Fruit fly (Drosophila melanogaster) whole organism, embryonic: ENCODE results near the gene Crg-1.

Source experiments
- Abd-B ChIP-seq: fragments of 200-800 bp; sonication (Bioruptor generic); optimal IDR thresholded peaks from 2 replicates; lab custom pipeline; 2018; ENCODE audit warnings: missing biosample characterization, mild to moderate bottlenecking, missing genetic modification characterization, moderate library complexity
- B-H2 ChIP-seq: fragments of 200-800 bp; sonication (Bioruptor generic); optimal IDR thresholded peaks from 2 replicates; lab custom pipeline; 2018; ENCODE audit warnings: missing biosample characterization, mild to moderate bottlenecking, missing genetic modification characterization
- Bgb ChIP-seq: fragments of 200-800 bp; sonication (Bioruptor generic); IDR thresholded peaks from 2 replicates; pipeline ENCODE4 v1.3.6; 2022; ENCODE audit warnings: missing biosample characterization, missing genetic modification characterization; ENCODE audit not compliant: partially characterized antibody
- Blimp-1 ChIP-seq: fragments of 200-800 bp; sonication (Bioruptor generic); optimal IDR thresholded peaks from 3 replicates; lab custom pipeline; 2018; ENCODE audit warnings: missing biosample characterization, missing genetic modification characterization, mild to moderate bottlenecking, moderate library complexity, missing genetic modification reagents
- CG10147 ChIP-seq: fragments of 200-800 bp; sonication (Bioruptor generic); optimal IDR thresholded peaks from 2 replicates; lab custom pipeline; 2019; ENCODE audit warnings: missing biosample characterization, mild to moderate bottlenecking, missing genetic modification characterization, moderate library complexity
- CG10543 ChIP-seq: fragments of 200-800 bp; sonication (Bioruptor generic); optimal IDR thresholded peaks from 3 replicates; lab custom pipeline; 2017; ENCODE audit warnings: missing biosample characterization, mild to moderate bottlenecking, missing genetic modification characterization, moderate library complexity
- CG11398 ChIP-seq: fragments of 200-800 bp; sonication (Bioruptor generic); optimal IDR thresholded peaks from 2 replicates; lab custom pipeline; 2016; ENCODE audit warnings: missing biosample characterization, missing genetic modification characterization
- CG11504 ChIP-seq: fragments of 200-800 bp; sonication (Bioruptor generic); optimal IDR thresholded peaks from 3 replicates; lab custom pipeline; 2019; ENCODE audit warnings: missing biosample characterization, mild to moderate bottlenecking, missing genetic modification characterization, moderate library complexity
- CG14014 ChIP-seq: fragments of 200-800 bp; sonication (Bioruptor generic); IDR thresholded peaks from 2 replicates; pipeline ENCODE4 v1.3.6; 2022; ENCODE audit warnings: missing biosample characterization, missing genetic modification characterization
- CG14667 ChIP-seq: fragments of 200-800 bp; sonication (Bioruptor generic); IDR thresholded peaks from 2 replicates; pipeline ENCODE4 v1.3.6; 2022; ENCODE audit warnings: missing biosample characterization, missing genetic modification characterization
- CG17385 ChIP-seq: fragments of 200-800 bp; sonication (Bioruptor generic); optimal IDR thresholded peaks from 3 replicates; lab custom pipeline; 2018; ENCODE audit warnings: missing biosample characterization, mild to moderate bottlenecking, missing genetic modification characterization
- CG2202 ChIP-seq: fragments of 200-800 bp; sonication (Bioruptor generic); optimal IDR thresholded peaks from 2 replicates; lab custom pipeline; 2018; ENCODE audit warnings: missing biosample characterization, mild to moderate bottlenecking, missing genetic modification characterization
- CG3065 ChIP-seq: fragments of 200-800 bp; sonication (Bioruptor generic); optimal IDR thresholded peaks from 2 replicates; lab custom pipeline; 2016; ENCODE audit warnings: missing biosample characterization, missing genetic modification characterization
- CG3995 ChIP-seq: fragments of 200-800 bp; sonication (Bioruptor generic); optimal IDR thresholded peaks from 3 replicates; lab custom pipeline; 2016; ENCODE audit warnings: missing biosample characterization, missing genetic modification characterization
- CG4328 ChIP-seq: fragments of 200-800 bp; sonication (Bioruptor generic); optimal IDR thresholded peaks from 3 replicates; lab custom pipeline; 2017; ENCODE audit warnings: missing biosample characterization, missing genetic modification reagents, missing genetic modification characterization
- CG4707 ChIP-seq: fragments of 200-800 bp; sonication (Bioruptor generic); optimal IDR thresholded peaks from 2 replicates; lab custom pipeline; 2018; ENCODE audit warnings: missing biosample characterization, mild to moderate bottlenecking, missing genetic modification characterization, moderate library complexity
- CG6175 ChIP-seq: fragments of 200-800 bp; sonication (Bioruptor generic); IDR thresholded peaks from 3 replicates; pipeline ENCODE4 v1.3.6; 2022; ENCODE audit warnings: missing biosample characterization, missing genetic modification characterization
- CG7839 ChIP-seq: fragments of 200-800 bp; sonication (Bioruptor generic); optimal IDR thresholded peaks from 3 replicates; lab custom pipeline; 2018; ENCODE audit warnings: missing biosample characterization, mild to moderate bottlenecking, missing genetic modification characterization, moderate library complexity
- CG7963 ChIP-seq: fragments of 200-800 bp; sonication (Bioruptor generic); IDR thresholded peaks from 3 replicates; pipeline ENCODE4 v1.3.6; 2022; ENCODE audit warnings: missing biosample characterization, missing genetic modification characterization; ENCODE audit not compliant: partially characterized antibody
- CG9215 ChIP-seq: fragments of 200-800 bp; sonication (Bioruptor generic); IDR thresholded peaks from 2 replicates; pipeline ENCODE4 v1.3.6; 2022; ENCODE audit warnings: missing biosample characterization, missing genetic modification characterization
- D19B ChIP-seq: fragments of 200-800 bp; sonication (Bioruptor generic); optimal IDR thresholded peaks from 2 replicates; lab custom pipeline; 2017; ENCODE audit warnings: missing biosample characterization, mild to moderate bottlenecking, missing genetic modification characterization
- ERR ChIP-seq: fragments of 200-800 bp; sonication (Bioruptor generic); optimal IDR thresholded peaks from 2 replicates; lab custom pipeline; 2016; ENCODE audit warnings: missing biosample characterization, missing genetic modification characterization
- Gug ChIP-seq: fragments of 200-800 bp; sonication (Bioruptor generic); IDR thresholded peaks from 4 replicates; pipeline ENCODE4 v1.3.6; 2022; ENCODE audit warnings: missing biosample characterization, missing genetic modification characterization
- HLHmδ ChIP-seq: fragments of 200-800 bp; sonication (Bioruptor generic); optimal IDR thresholded peaks from 2 replicates; lab custom pipeline; 2018; ENCODE audit warnings: missing biosample characterization, mild to moderate bottlenecking, missing genetic modification characterization, moderate library complexity
- Hsf ChIP-seq: fragments of 200-800 bp; sonication (Bioruptor generic); optimal IDR thresholded peaks from 3 replicates; lab custom pipeline; 2016; ENCODE audit warnings: missing biosample characterization, missing genetic modification characterization
- Kr ChIP-seq: fragments of 200-800 bp; sonication (Bioruptor generic); optimal IDR thresholded peaks from 2 replicates; lab custom pipeline; 2017; ENCODE audit warnings: missing biosample characterization, mild to moderate bottlenecking, missing genetic modification characterization
- MESR4 ChIP-seq: fragments of 200-800 bp; sonication (Bioruptor generic); optimal IDR thresholded peaks from 2 replicates; lab custom pipeline; 2018; ENCODE audit warnings: missing biosample characterization, mild to moderate bottlenecking, missing genetic modification characterization, moderate library complexity
- Meics ChIP-seq: fragments of 200-800 bp; sonication (Bioruptor generic); optimal IDR thresholded peaks from 2 replicates; lab custom pipeline; 2017; ENCODE audit warnings: missing biosample characterization, mild to moderate bottlenecking, missing genetic modification characterization
- Sry-β ChIP-seq: fragments of 200-800 bp; sonication (Bioruptor generic); optimal IDR thresholded peaks from 2 replicates; lab custom pipeline; 2018; ENCODE audit warnings: missing biosample characterization, mild to moderate bottlenecking, missing genetic modification characterization, moderate library complexity
- Usf ChIP-seq: fragments of 200-800 bp; sonication (Bioruptor generic); optimal IDR thresholded peaks from 2 replicates; lab custom pipeline; 2017; ENCODE audit warnings: missing genotype, missing biosample characterization, missing genetic modification characterization
- ac ChIP-seq: fragments of 200-800 bp; sonication (Bioruptor generic); optimal IDR thresholded peaks from 3 replicates; lab custom pipeline; 2017; ENCODE audit warnings: missing biosample characterization, mild to moderate bottlenecking, missing genetic modification characterization
- ara ChIP-seq: fragments of 200-800 bp; sonication (Bioruptor generic); IDR thresholded peaks from 2 replicates; pipeline ENCODE4 v1.3.6; 2022; ENCODE audit warnings: missing biosample characterization, missing genetic modification characterization
- br ChIP-seq: fragments of >200 bp; optimal IDR thresholded peaks from 2 replicates; lab custom pipeline; 2017
- dm ChIP-seq: fragments of 200-800 bp; sonication (Bioruptor generic); optimal IDR thresholded peaks from 3 replicates; lab custom pipeline; 2016; ENCODE audit warnings: missing biosample characterization, missing genetic modification characterization
- dysf ChIP-seq: fragments of 200-800 bp; sonication (Bioruptor generic); IDR thresholded peaks from 3 replicates; pipeline ENCODE4 v1.3.6; 2022; ENCODE audit warnings: missing biosample characterization, missing genetic modification characterization
- grau ChIP-seq: fragments of 200-800 bp; optimal IDR thresholded peaks from 3 replicates; lab custom pipeline; 2019; ENCODE audit warnings: missing biosample characterization, mild to moderate bottlenecking, missing genetic modification characterization, moderate library complexity
- grn ChIP-seq: fragments of 200-800 bp; sonication (Bioruptor generic); optimal IDR thresholded peaks from 3 replicates; lab custom pipeline; 2017; ENCODE audit warnings: missing biosample characterization, missing genetic modification characterization
- ind ChIP-seq: fragments of 200-800 bp; sonication (Bioruptor generic); optimal IDR thresholded peaks from 3 replicates; lab custom pipeline; 2016; ENCODE audit warnings: missing biosample characterization, missing genetic modification characterization
- luna ChIP-seq: fragments of 200-800 bp; sonication (Bioruptor generic); optimal IDR thresholded peaks from 2 replicates; lab custom pipeline; 2016; ENCODE audit warnings: missing biosample characterization, missing genetic modification characterization
- maf-S ChIP-seq: fragments of 200-800 bp; sonication (Bioruptor generic); optimal IDR thresholded peaks from 2 replicates; lab custom pipeline; 2016; ENCODE audit warnings: missing biosample characterization, missing genetic modification characterization
- mam ChIP-seq: fragments of 200-800 bp; sonication (Bioruptor generic); optimal IDR thresholded peaks from 3 replicates; lab custom pipeline; 2016; ENCODE audit warnings: missing biosample characterization, missing genetic modification characterization
- mld ChIP-seq: fragments of 200-800 bp; sonication (Bioruptor generic); IDR thresholded peaks from 3 replicates; pipeline ENCODE4 v1.3.6; 2022; ENCODE audit warnings: missing biosample characterization, missing genetic modification characterization; ENCODE audit not compliant: partially characterized antibody
- nmo ChIP-seq: fragments of 200-800 bp; sonication (Bioruptor generic); optimal IDR thresholded peaks from 2 replicates; lab custom pipeline; 2018; ENCODE audit warnings: missing biosample characterization, mild to moderate bottlenecking, missing genetic modification characterization, moderate library complexity
- odd ChIP-seq: fragments of 200-800 bp; sonication (Bioruptor generic); optimal IDR thresholded peaks from 2 replicates; lab custom pipeline; 2017; ENCODE audit warnings: missing biosample characterization, mild to moderate bottlenecking, missing genetic modification characterization
- pita ChIP-seq: fragments of 200-800 bp; sonication (Bioruptor generic); optimal IDR thresholded peaks from 2 replicates; lab custom pipeline; 2017; ENCODE audit warnings: missing biosample characterization, mild to moderate bottlenecking, missing genetic modification characterization
- pum ChIP-seq: fragments of 200-800 bp; sonication (Bioruptor generic); optimal IDR thresholded peaks from 2 replicates; lab custom pipeline; 2016; ENCODE audit warnings: missing biosample characterization, missing genetic modification characterization
- sc ChIP-seq, 3 experiments: fragments of >200 bp in 2 of 3; fragments of 200-800 bp in 1 of 3; sonication (Bioruptor generic) in 1 of 3; optimal IDR thresholded peaks; 2 replicates in 2 of 3; 3 replicates in 1 of 3; lab custom pipeline; 2017; ENCODE audit warnings: mild to moderate bottlenecking in 1 of 3, missing biosample characterization in 1 of 3, missing genetic modification characterization in 1 of 3, missing genetic modification reagents in 1 of 3
- sqz ChIP-seq: fragments of 200-800 bp; sonication (Bioruptor generic); optimal IDR thresholded peaks from 3 replicates; lab custom pipeline; 2018; ENCODE audit warnings: missing biosample characterization, mild to moderate bottlenecking, missing genetic modification characterization
- sug ChIP-seq: fragments of 200-800 bp; optimal IDR thresholded peaks from 2 replicates; lab custom pipeline; 2019; ENCODE audit warnings: missing biosample characterization, mild to moderate bottlenecking, missing genetic modification characterization, moderate library complexity

The Crg-1 gene

dm6 chrX:3774277-3774676 lies 18.7 kb upstream of the Crg-1 start (continued):
- TF ChIP-seq HLHmδ (GFP tag; lab: Kevin White, UChicago) (no peak), Meics (GFP tag; lab: Kevin White, UChicago) (peak; percentile 95), dysf (GFP tag; lab: Robert Waterston, UW) (peak; percentile 96), CG10543 (GFP tag; lab: Kevin White, UChicago) (peak; percentile 92), mld (GFP tag; lab: Robert Waterston, UW) (no peak), Hsf (peak; percentile 91), Sry-β (no peak), Kr (no peak), grn (GFP tag; lab: Kevin White, UChicago) (peak; percentile 33), mam (GFP tag; lab: Kevin White, UChicago) (peak; percentile 97), CG7839 (tag; lab: Kevin White, UChicago) (peak; percentile 93), grau (tag; lab: Kevin White, UChicago) (peak; percentile 99), ind (GFP tag; lab: Kevin White, UChicago) (peak; percentile 90), nmo (GFP tag; lab: Kevin White, UChicago) (peak; percentile 73), sug (tag; lab: Kevin White, UChicago) (peak; percentile 91), Blimp-1 (GFP tag; lab: Kevin White, UChicago) (peak; percentile 77), pum (GFP tag; lab: Kevin White, UChicago) (peak; percentile 78), D19B (peak; percentile 84), B-H2 (GFP tag; lab: Kevin White, UChicago) (peak; percentile 93), ac (GFP tag; lab: Kevin White, UChicago) (peak; percentile 29), CG3995 (GFP tag; lab: Kevin White, UChicago) (peak; percentile 76), CG14014 (GFP tag; lab: Robert Waterston, UW) (peak; percentile 93), Gug (peak; percentile 80), pita (GFP tag; lab: Kevin White, UChicago) (no peak), CG4707 (GFP tag; lab: Kevin White, UChicago) (peak; percentile 41), luna (peak; percentile 91), Usf (GFP tag; lab: Kevin White, UChicago) (peak; percentile 64), CG2202 (tag; lab: Kevin White, UChicago) (peak; percentile 49), br (lab: Kevin White, UChicago) (no peak), MESR4 (GFP tag; lab: Kevin White, UChicago) (peak; percentile 27), dm (peak; percentile 66), Abd-B (peak; percentile 80), maf-S (GFP tag; lab: Kevin White, UChicago) (peak; percentile 90), sqz (GFP tag; lab: Kevin White, UChicago) (peak; percentile 57), CG9215 (GFP tag; lab: Robert Waterston, UW) (peak; percentile 91), ERR (GFP tag; lab: Kevin White, UChicago) (peak; percentile 89), odd (peak; percentile 79), CG6175 (GFP tag; lab: Robert Waterston, UW) (peak; percentile 89), CG14667 (no peak; the same call in 1 of the 2 replicates), CG11504 (tag; lab: Kevin White, UChicago) (peak; percentile 92), CG17385 (GFP tag; lab: Kevin White, UChicago) (peak; percentile 89), ara (GFP tag; lab: Robert Waterston, UW) (peak; percentile 59; the same call in 1 of the 2 replicates), CG7963 (GFP tag; lab: Robert Waterston, UW) (no peak), CG4328 (peak; percentile 73), Bgb (GFP tag; lab: Robert Waterston, UW) (no peak), sc (optimal IDR thresholded peaks at IDR 0.05; lab: Kevin White, UChicago) (no peak), sc (GFP tag; optimal IDR thresholded peaks at IDR 0.05; lab: Kevin White, UChicago) (peak; percentile 34), CG11398 (peak; percentile 63), CG10147 (GFP tag; lab: Kevin White, UChicago) (peak; percentile 93), CG3065 (GFP tag; lab: Kevin White, UChicago) (peak; percentile 51)
